Fruit fly (Drosophila melanogaster): ENCODE results near the gene Septin1.

The Septin1 gene

dm6 chrX:21319202-21319772, 38.8 kb upstream of the Septin1 start, which contains the start of the genes SLIRP1 and anox (continued):
- TF ChIP-seq Hr78 (GFP tag; optimal IDR thresholded peaks at IDR 0.05), result peak in 1 of 2 experiments; percentile 59
- peak; percentile 91 for TF ChIP-seq CG11504 (tag; optimal IDR thresholded peaks at IDR 0.05)
- peak; percentile 45 for TF ChIP-seq Myb (GFP tag; optimal IDR thresholded peaks at IDR 0.05)
- TF ChIP-seq Antp (GFP tag; optimal IDR thresholded peaks at IDR 0.05), result peak; percentile 65
- TF ChIP-seq Mrtf (GFP tag; IDR thresholded peaks at IDR 0.05), result peak; percentile 60; the same call in 1 of the 3 replicates
- TF ChIP-seq CG12769 (tag; optimal IDR thresholded peaks at IDR 0.05), result peak; percentile 83
- TF ChIP-seq az2 (GFP tag; optimal IDR thresholded peaks at IDR 0.05), result peak; percentile 85
- peak; percentile 32 for TF ChIP-seq lab (GFP tag; optimal IDR thresholded peaks at IDR 0.05)
- peak; percentile 65 for TF ChIP-seq Dip3 (GFP tag; optimal IDR thresholded peaks at IDR 0.05)
- 0 out of 2 replicates have a peak, but pooled peaks have one; percentile 23 for TF ChIP-seq ham (GFP tag; IDR thresholded peaks at IDR 0.05)
- peak; percentile 66 for TF ChIP-seq CG1603 (tag; optimal IDR thresholded peaks at IDR 0.05)
- peak; percentile 74; the same call in 2 of the 3 replicates for TF ChIP-seq CG2889 (GFP tag; IDR thresholded peaks at IDR 0.05)
- TF ChIP-seq Drgx (GFP tag; IDR thresholded peaks at IDR 0.05), result peak; percentile 66
- TF ChIP-seq CG1024 (GFP tag; IDR thresholded peaks at IDR 0.05), result no peak
- TF ChIP-seq CG15011 (GFP tag; optimal IDR thresholded peaks at IDR 0.05), result peak; percentile 82
- peak; percentile 87 for TF ChIP-seq Chrac-16 (GFP tag; optimal IDR thresholded peaks at IDR 0.05)
- no peak for TF ChIP-seq CG8478 (optimal IDR thresholded peaks at IDR 0.05)
- TF ChIP-seq H2.0 (GFP tag; IDR thresholded peaks at IDR 0.05), result peak; percentile 58; the same call in 1 of the 2 replicates
- peak; percentile 88 for TF ChIP-seq HmgZ (tag; optimal IDR thresholded peaks at IDR 0.05)
- TF ChIP-seq CG12071 (GFP tag; optimal IDR thresholded peaks at IDR 0.05), result peak; percentile 60
- TF ChIP-seq ash1 (GFP tag; optimal IDR thresholded peaks at IDR 0.05), result no peak
- TF ChIP-seq CG14710 (tag; optimal IDR thresholded peaks at IDR 0.05), result peak; percentile 92
- no peak for TF ChIP-seq h (optimal IDR thresholded peaks at IDR 0.05)
- TF ChIP-seq CG15073 (GFP tag; optimal IDR thresholded peaks at IDR 0.05), result peak; percentile 7
- TF ChIP-seq Lpt (GFP tag; optimal IDR thresholded peaks at IDR 0.05), result no peak
- peak; percentile 80 for TF ChIP-seq zen (tag; optimal IDR thresholded peaks at IDR 0.05)
- TF ChIP-seq CG6689 (GFP tag; IDR thresholded peaks at IDR 0.05), result peak; percentile 89
- TF ChIP-seq peb (GFP tag; IDR thresholded peaks at IDR 0.05), result peak; percentile 70
- TF ChIP-seq Xrp1 (GFP tag; IDR thresholded peaks at IDR 0.05), result peak; percentile 87
- TF ChIP-seq ATbp (GFP tag; optimal IDR thresholded peaks at IDR 0.05), result peak; percentile 66
- no peak for TF ChIP-seq Kr (GFP tag; optimal IDR thresholded peaks at IDR 0.05)
- peak; percentile 91 for TF ChIP-seq CG13424 (tag; optimal IDR thresholded peaks at IDR 0.05)
- peak; percentile 69 for TF ChIP-seq CG5245 (GFP tag; optimal IDR thresholded peaks at IDR 0.05)
- peak; percentile 80 for TF ChIP-seq CG17359 (tag; optimal IDR thresholded peaks at IDR 0.05)
- peak; percentile 83 for TF ChIP-seq odd (GFP tag; optimal IDR thresholded peaks at IDR 0.05)
- TF ChIP-seq gro (GFP tag; optimal IDR thresholded peaks at IDR 0.05), result peak; percentile 82
- TF ChIP-seq tup (GFP tag; optimal IDR thresholded peaks at IDR 0.05), result no peak
- TF ChIP-seq Ssrp (tag; optimal IDR thresholded peaks at IDR 0.05), result peak; percentile 91
- TF ChIP-seq sens-2 (GFP tag; IDR thresholded peaks at IDR 0.05), result no peak
- no peak for TF ChIP-seq sc (optimal IDR thresholded peaks at IDR 0.05)
- peak; percentile 72 for TF ChIP-seq sc (GFP tag; optimal IDR thresholded peaks at IDR 0.05)
- TF ChIP-seq CG4282 (GFP tag; optimal IDR thresholded peaks at IDR 0.05), result no peak
- TF ChIP-seq Atf6 (GFP tag; IDR thresholded peaks at IDR 0.05), result peak; percentile 81
- peak in 1 of 2 experiments; percentile 43 for TF ChIP-seq crp (GFP tag; optimal IDR thresholded peaks at IDR 0.05)
- TF ChIP-seq ro (GFP tag; IDR thresholded peaks at IDR 0.05), result peak; percentile 29; the same call in 1 of the 2 replicates
- peak; percentile 71 for TF ChIP-seq croc (GFP tag; conservative IDR thresholded peaks at IDR 0.05)
- TF ChIP-seq esg (GFP tag; conservative IDR thresholded peaks at IDR 0.05), result peak; percentile 84
- TF ChIP-seq CG1792 (GFP tag; optimal IDR thresholded peaks at IDR 0.05), result peak; percentile 18
- TF ChIP-seq D19B (GFP tag; optimal IDR thresholded peaks at IDR 0.05), result peak; percentile 81
- TF ChIP-seq CG16815 (GFP tag; optimal IDR thresholded peaks at IDR 0.05), result peak; percentile 86
- TF ChIP-seq vfl (GFP tag; optimal IDR thresholded peaks at IDR 0.05), result peak; percentile 69

All from whole organism, embryonic.